Worm (Caenorhabditis elegans) whole organism, L4 larva: ENCODE data around the gene K12G11.6.

Source experiments
- ZK337.2 ChIP-seq: fragments of 200-800 bp; sonication (Bioruptor generic); IDR thresholded peaks from 2 replicates; pipeline ENCODE4 v1.3.6; 2022; ENCODE audit warnings: missing genetic modification reagents, missing genetic modification characterization, missing compliant biosample characterization
- ctbp-1 ChIP-seq: fragments of 200-800 bp; sonication (Bioruptor generic); IDR thresholded peaks from 2 replicates; pipeline ENCODE4 v1.3.6; 2022; ENCODE audit warnings: missing genetic modification reagents, missing genetic modification characterization, missing compliant biosample characterization
- lsy-2 ChIP-seq, 2 experiments: fragments of 150-350 bp in 1 of 2; sonication (generic microtip) in 1 of 2; optimal IDR thresholded peaks; 2 replicates each; lab custom pipeline; 2014 to 2017; ENCODE audit warnings: missing biosample characterization in 2 of 2, missing genetic modification characterization in 2 of 2
- nhr-41 ChIP-seq: fragments of 200-800 bp; sonication (Bioruptor generic); IDR thresholded peaks from 2 replicates; pipeline ENCODE4 v1.3.6; 2022; ENCODE audit warnings: missing genetic modification reagents, missing genetic modification characterization, missing compliant biosample characterization
- nhr-6 ChIP-seq: fragments of 150-350 bp; optimal IDR thresholded peaks from 2 replicates; lab custom pipeline; 2014; ENCODE audit warnings: missing biosample characterization, missing genetic modification characterization
- pqm-1 ChIP-seq: sonication (generic microtip); optimal IDR thresholded peaks from 2 replicates; lab custom pipeline; 2017; ENCODE audit warnings: missing biosample characterization, missing genetic modification characterization
- zag-1 ChIP-seq: fragments of 150-350 bp; optimal IDR thresholded peaks from 2 replicates; lab custom pipeline; 2014; ENCODE audit warnings: missing biosample characterization, missing genetic modification characterization

- no peak for TF ChIP-seq pqm-1 (tag; lab: Kevin White, UChicago)
- no peak for TF ChIP-seq ctbp-1 (GFP tag; lab: Robert Waterston, UW)
- no peak for TF ChIP-seq zag-1 (tag; lab: Kevin White, UChicago)
- TF ChIP-seq lsy-2 (tag; optimal IDR thresholded peaks at IDR 0.05; lab: Kevin White, UChicago) = no peak
- TF ChIP-seq nhr-41 (GFP tag; lab: Robert Waterston, UW) = no peak
- TF ChIP-seq ZK337.2 (GFP tag; lab: Robert Waterston, UW) = no peak
- no peak for TF ChIP-seq nhr-6 (tag; lab: Kevin White, UChicago)
Measured at ce11 chrV:11942325-11942724, 48.2 kb downstream of the K12G11.6 start, which contains the start of gene F58H1.6.
